Worm (Caenorhabditis elegans) whole organism, late embryonic: ENCODE results near the gene F20D1.3.
A peak's percentile ranks its signal among the peaks of the same experiment; 100 is the strongest.

Experiments used
- C08G9.2 ChIP-seq: sonication (generic microtip); optimal IDR thresholded peaks from 2 replicates; lab custom pipeline; 2016; ENCODE audit warnings: mild to moderate bottlenecking, missing genetic modification characterization, moderate library complexity, missing compliant biosample characterization
- C38D4.7 ChIP-seq: fragments of 200-800 bp; sonication (Bioruptor generic); optimal IDR thresholded peaks from 2 replicates; lab custom pipeline; 2018; ENCODE audit warnings: mild to moderate bottlenecking, missing genetic modification characterization, moderate library complexity, missing compliant biosample characterization
- K02D7.2 ChIP-seq: sonication (generic microtip); optimal IDR thresholded peaks from 2 replicates; lab custom pipeline; 2017; ENCODE audit warnings: mild to moderate bottlenecking, missing genetic modification characterization, missing compliant biosample characterization
- T23F11.4 ChIP-seq: fragments of 200-800 bp; sonication (Bioruptor generic); optimal IDR thresholded peaks from 2 replicates; lab custom pipeline; 2018; ENCODE audit warnings: mild to moderate bottlenecking, missing genetic modification characterization, missing compliant biosample characterization
- Y22D7AL.16 ChIP-seq: sonication (generic microtip); optimal IDR thresholded peaks from 2 replicates; lab custom pipeline; 2016; ENCODE audit warnings: missing genetic modification characterization, missing compliant biosample characterization
- ahr-1 ChIP-seq: sonication (generic microtip); optimal IDR thresholded peaks from 2 replicates; lab custom pipeline; 2016; ENCODE audit warnings: missing genetic modification characterization, missing compliant biosample characterization
- ama-1 ChIP-seq: fragments of 150-350 bp; optimal IDR thresholded peaks from 2 replicates; lab custom pipeline; 2014
- ceh-18 ChIP-seq: sonication (generic microtip); optimal IDR thresholded peaks from 2 replicates; lab custom pipeline; 2016; ENCODE audit warnings: missing genetic modification characterization, missing compliant biosample characterization
- ceh-19 ChIP-seq: fragments of 200-800 bp; sonication (Bioruptor generic); optimal IDR thresholded peaks from 2 replicates; lab custom pipeline; 2018; ENCODE audit warnings: mild to moderate bottlenecking, missing genetic modification characterization, missing compliant biosample characterization
- ceh-2 ChIP-seq: sonication (generic microtip); optimal IDR thresholded peaks from 2 replicates; lab custom pipeline; 2016; ENCODE audit warnings: missing genotype, missing genetic modification characterization, missing compliant biosample characterization
- ceh-22 ChIP-seq: sonication (generic microtip); optimal IDR thresholded peaks from 2 replicates; lab custom pipeline; 2017; ENCODE audit warnings: missing biosample characterization, missing genetic modification characterization
- ceh-30 ChIP-seq: fragments of 150-350 bp; optimal IDR thresholded peaks from 2 replicates; lab custom pipeline; 2014; ENCODE audit warnings: missing biosample characterization, missing genetic modification characterization
- ceh-31 ChIP-seq: sonication (generic microtip); optimal IDR thresholded peaks from 2 replicates; lab custom pipeline; 2016; ENCODE audit warnings: missing genetic modification characterization, missing compliant biosample characterization
- ceh-45 ChIP-seq: fragments of 200-800 bp; sonication (Bioruptor generic); IDR thresholded peaks from 2 replicates; pipeline ENCODE4 v1.3.6; 2022; ENCODE audit warnings: missing genetic modification reagents, missing genetic modification characterization, missing compliant biosample characterization
- ceh-48 ChIP-seq: sonication (generic microtip); optimal IDR thresholded peaks from 2 replicates; lab custom pipeline; 2016; ENCODE audit warnings: missing genetic modification characterization, inconsistent platforms, missing compliant biosample characterization
- ceh-9 ChIP-seq: sonication (generic microtip); optimal IDR thresholded peaks from 2 replicates; lab custom pipeline; 2016; ENCODE audit warnings: mild to moderate bottlenecking, missing genetic modification characterization, inconsistent platforms, missing compliant biosample characterization
- dmd-4 ChIP-seq: sonication (generic microtip); optimal IDR thresholded peaks from 2 replicates; lab custom pipeline; 2016; ENCODE audit warnings: borderline replicate concordance, missing genetic modification characterization, missing compliant biosample characterization
- dve-1 ChIP-seq: sonication (generic microtip); optimal IDR thresholded peaks from 2 replicates; lab custom pipeline; 2017; ENCODE audit warnings: antibody characterized with exemption, mild to moderate bottlenecking, missing genetic modification characterization, missing compliant biosample characterization
- elt-2 ChIP-seq: sonication (generic microtip); optimal IDR thresholded peaks from 2 replicates; lab custom pipeline; 2016; ENCODE audit warnings: missing genetic modification reagents, missing genetic modification characterization, missing compliant biosample characterization
- ets-4 ChIP-seq: sonication (generic microtip); optimal IDR thresholded peaks from 2 replicates; lab custom pipeline; 2016; ENCODE audit warnings: missing genetic modification characterization, missing compliant biosample characterization
- eyg-1 ChIP-seq: sonication (generic microtip); optimal IDR thresholded peaks from 2 replicates; lab custom pipeline; 2016; ENCODE audit warnings: missing genotype, missing genetic modification characterization, missing compliant biosample characterization
- fax-1 ChIP-seq: sonication (generic microtip); optimal IDR thresholded peaks from 2 replicates; lab custom pipeline; 2016; ENCODE audit warnings: missing genotype, missing genetic modification characterization, missing compliant biosample characterization
- fkh-10 ChIP-seq: fragments of 150-350 bp; optimal IDR thresholded peaks from 2 replicates; lab custom pipeline; 2014; ENCODE audit warnings: missing biosample characterization, missing genetic modification reagents, missing genetic modification characterization
- gmeb-2 ChIP-seq: sonication (generic microtip); optimal IDR thresholded peaks from 2 replicates; lab custom pipeline; 2016; ENCODE audit warnings: missing genetic modification characterization, inconsistent platforms, missing compliant biosample characterization
- hlh-13 ChIP-seq: fragments of 200-800 bp; sonication (Bioruptor generic); optimal IDR thresholded peaks from 2 replicates; lab custom pipeline; 2018; ENCODE audit warnings: mild to moderate bottlenecking, missing genetic modification characterization, missing compliant biosample characterization
- hlh-15 ChIP-seq: sonication (generic microtip); optimal IDR thresholded peaks from 2 replicates; lab custom pipeline; 2016; ENCODE audit warnings: missing genetic modification characterization, missing compliant biosample characterization
- hlh-30 ChIP-seq: sonication (generic microtip); optimal IDR thresholded peaks from 2 replicates; lab custom pipeline; 2017; ENCODE audit warnings: antibody characterized with exemption, missing genetic modification characterization, missing compliant biosample characterization; ENCODE audit not compliant: insufficient read depth
- hlh-6 ChIP-seq: sonication (generic microtip); optimal IDR thresholded peaks from 2 replicates; lab custom pipeline; 2016; ENCODE audit warnings: missing genotype, missing genetic modification characterization, missing compliant biosample characterization
- hlh-8 ChIP-seq: sonication (generic microtip); optimal IDR thresholded peaks from 2 replicates; lab custom pipeline; 2016; ENCODE audit warnings: missing genotype, missing genetic modification characterization, missing compliant biosample characterization
- madf-2 ChIP-seq: sonication (generic microtip); optimal IDR thresholded peaks from 2 replicates; lab custom pipeline; 2017; ENCODE audit warnings: missing genetic modification characterization, missing compliant biosample characterization
- mec-3 ChIP-seq: sonication (generic microtip); optimal IDR thresholded peaks from 2 replicates; lab custom pipeline; 2016; ENCODE audit warnings: borderline replicate concordance, missing genetic modification characterization, missing compliant biosample characterization
- nfya-1 ChIP-seq: sonication (generic microtip); optimal IDR thresholded peaks from 2 replicates; lab custom pipeline; 2017; ENCODE audit warnings: missing genetic modification characterization, mild to moderate bottlenecking, missing compliant biosample characterization, antibody characterized with exemption, moderate library complexity
- npax-4 ChIP-seq: sonication (generic microtip); optimal IDR thresholded peaks from 2 replicates; lab custom pipeline; 2016; ENCODE audit warnings: missing genetic modification characterization, missing compliant biosample characterization
- pag-3 ChIP-seq: sonication (generic microtip); optimal IDR thresholded peaks from 2 replicates; lab custom pipeline; 2016; ENCODE audit warnings: missing compliant biosample characterization, missing genetic modification characterization, borderline replicate concordance
- pha-2 ChIP-seq: sonication (generic microtip); optimal IDR thresholded peaks from 2 replicates; lab custom pipeline; 2017; ENCODE audit warnings: mild to moderate bottlenecking, missing genetic modification characterization, missing compliant biosample characterization
- pha-4 ChIP-seq: fragments of 150-350 bp; optimal IDR thresholded peaks from 2 replicates; lab custom pipeline; 2018; ENCODE audit warnings: missing biosample characterization, missing genetic modification reagents, missing genetic modification characterization
- pqm-1 ChIP-seq: sonication (generic microtip); optimal IDR thresholded peaks from 2 replicates; lab custom pipeline; 2016; ENCODE audit warnings: missing genetic modification characterization, missing compliant biosample characterization
- pros-1 ChIP-seq: fragments of 150-350 bp; optimal IDR thresholded peaks from 2 replicates; lab custom pipeline; 2014; ENCODE audit warnings: missing biosample characterization, missing genetic modification reagents, missing genetic modification characterization
- ref-2 ChIP-seq: sonication (generic microtip); optimal IDR thresholded peaks from 2 replicates; lab custom pipeline; 2016; ENCODE audit warnings: missing genetic modification characterization, missing compliant biosample characterization
- sdc-2 ChIP-seq: sonication (generic microtip); optimal IDR thresholded peaks from 2 replicates; lab custom pipeline; 2016; ENCODE audit warnings: missing genotype, missing genetic modification characterization, missing compliant biosample characterization
- sox-2 ChIP-seq: fragments of 200-800 bp; sonication (Bioruptor generic); IDR thresholded peaks from 2 replicates; pipeline ENCODE4 v1.3.6; 2022; ENCODE audit warnings: missing genetic modification reagents, missing genetic modification characterization, missing compliant biosample characterization
- sox-4 ChIP-seq: sonication (generic microtip); optimal IDR thresholded peaks from 2 replicates; lab custom pipeline; 2017; ENCODE audit warnings: mild to moderate bottlenecking, missing genetic modification characterization, inconsistent platforms, missing compliant biosample characterization
- syd-9 ChIP-seq: sonication (generic microtip); optimal IDR thresholded peaks from 2 replicates; lab custom pipeline; 2016; ENCODE audit warnings: mild to moderate bottlenecking, missing genetic modification characterization, moderate library complexity, missing compliant biosample characterization
- tbx-2 ChIP-seq: sonication (generic microtip); optimal IDR thresholded peaks from 2 replicates; lab custom pipeline; 2016; ENCODE audit warnings: missing genetic modification characterization, missing compliant biosample characterization
- ttx-3 ChIP-seq: sonication (generic microtip); optimal IDR thresholded peaks from 2 replicates; lab custom pipeline; 2016; ENCODE audit warnings: missing genetic modification reagents, missing genetic modification characterization, missing compliant biosample characterization
- unc-3 ChIP-seq, 2 experiments: fragments of 200-800 bp in 1 of 2; sonication (Bioruptor generic) in 1 of 2; sonication (generic microtip) in 1 of 2; conservative IDR thresholded peaks in 1 of 2; optimal IDR thresholded peaks in 1 of 2; 2 replicates each; pipeline versions ENCODE4 v1.3.6 to Lab custom; 2016 to 2022; ENCODE audit warnings: missing compliant biosample characterization in 2 of 2, missing genetic modification characterization in 2 of 2, missing genetic modification reagents in 1 of 2
- unc-42 ChIP-seq: sonication (generic microtip); optimal IDR thresholded peaks from 2 replicates; lab custom pipeline; 2016; ENCODE audit warnings: missing genotype, missing genetic modification characterization, missing compliant biosample characterization
- unc-55 ChIP-seq: sonication (generic microtip); optimal IDR thresholded peaks from 2 replicates; lab custom pipeline; 2017; ENCODE audit warnings: missing biosample characterization, missing genetic modification reagents, missing genetic modification characterization
- zip-5 ChIP-seq: sonication (generic microtip); optimal IDR thresholded peaks from 2 replicates; lab custom pipeline; 2016; ENCODE audit warnings: missing genetic modification characterization, missing compliant biosample characterization
- ztf-16 ChIP-seq: sonication (generic microtip); optimal IDR thresholded peaks from 2 replicates; lab custom pipeline; 2017; ENCODE audit warnings: missing genetic modification characterization, missing compliant biosample characterization

Gene F20D1.3

DNA sequence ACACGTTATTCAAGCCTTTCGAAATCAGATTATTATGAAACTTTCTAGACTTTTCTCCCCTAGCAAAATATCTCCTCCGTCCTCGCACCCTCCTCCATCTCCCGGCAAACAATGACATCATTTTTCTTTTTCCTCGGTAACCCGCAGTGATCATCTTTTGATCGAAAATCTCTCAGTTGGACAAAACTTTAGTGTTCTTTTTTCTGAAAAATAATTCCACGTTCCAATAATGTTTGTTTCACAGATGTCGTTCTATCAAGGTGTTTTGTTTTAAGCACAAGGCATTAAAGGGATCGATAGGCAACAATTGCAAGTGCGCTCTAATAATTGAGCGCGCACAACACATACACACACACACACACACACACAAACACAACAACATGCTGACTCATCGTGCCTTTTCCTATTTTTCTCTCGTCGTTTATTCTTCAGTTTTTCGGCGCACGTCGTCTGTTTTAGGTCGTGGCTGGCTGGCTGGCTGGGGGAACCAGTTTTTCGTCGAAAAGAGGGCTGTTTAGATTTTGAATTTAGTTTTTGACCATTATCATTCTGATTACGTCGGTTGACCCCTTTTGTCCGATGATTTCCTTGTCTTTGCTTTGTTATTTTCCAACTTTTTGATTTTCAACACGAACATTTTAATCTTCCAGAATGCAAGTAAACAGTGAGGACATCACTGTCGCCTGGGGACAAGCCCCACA lies at the start of gene F20D1.3:
TSS of gene F20D1.3 (plus strand) at position 651 of the 701 bp plus-strand sequence.
- peak; percentile 25 for TF ChIP-seq nfya-1 (tag; lab: Kevin White, UChicago)
- TF ChIP-seq fkh-10 (GFP tag; lab: Kevin White, UChicago): no peak
- TF ChIP-seq ceh-19 (GFP tag; lab: Kevin White, UChicago): no peak
- no peak for TF ChIP-seq ama-1 (lab: Kevin White, UChicago)
- TF ChIP-seq hlh-30 (tag; lab: Kevin White, UChicago): no peak
- TF ChIP-seq syd-9 (tag; lab: Kevin White, UChicago): no peak
- no peak for TF ChIP-seq sox-4 (tag; lab: Kevin White, UChicago)
- TF ChIP-seq Y22D7AL.16 (tag; lab: Kevin White, UChicago): no peak
- peak; percentile 84 for TF ChIP-seq unc-42 (tag; lab: Kevin White, UChicago)
- TF ChIP-seq C38D4.7 (GFP tag; lab: Kevin White, UChicago): no peak
- TF ChIP-seq ceh-2 (tag; lab: Kevin White, UChicago): no peak
- TF ChIP-seq pqm-1: no peak
- TF ChIP-seq hlh-6 (tag; lab: Kevin White, UChicago): no peak
- TF ChIP-seq mec-3 (tag; lab: Kevin White, UChicago): no peak
- no peak for TF ChIP-seq pros-1
- TF ChIP-seq unc-55 (GFP tag; lab: Kevin White, UChicago): peak; percentile 61
- TF ChIP-seq ets-4 (tag; lab: Kevin White, UChicago): no peak
- TF ChIP-seq dmd-4: no peak
- TF ChIP-seq eyg-1: no peak
- peak; percentile 18 for TF ChIP-seq dve-1 (tag; lab: Kevin White, UChicago)
- no peak for TF ChIP-seq C08G9.2 (tag; lab: Kevin White, UChicago)
- TF ChIP-seq tbx-2 (tag; lab: Kevin White, UChicago): peak; percentile 53
- no peak for TF ChIP-seq madf-2 (tag; lab: Kevin White, UChicago)
- no peak for TF ChIP-seq pha-4
- peak; percentile 53 for TF ChIP-seq ceh-18 (tag; lab: Kevin White, UChicago)
- TF ChIP-seq fax-1 (tag; lab: Kevin White, UChicago): no peak
- no peak for TF ChIP-seq hlh-15
- TF ChIP-seq hlh-8 (tag; lab: Kevin White, UChicago): no peak
- TF ChIP-seq ceh-48 (tag; lab: Kevin White, UChicago): peak; percentile 50
- TF ChIP-seq ref-2 (tag; lab: Kevin White, UChicago): peak; percentile 67
- TF ChIP-seq unc-3 (GFP tag; conservative IDR thresholded peaks at IDR 0.05; lab: Robert Waterston, UW): no peak
- no peak for TF ChIP-seq unc-3 (tag; optimal IDR thresholded peaks at IDR 0.05; lab: Kevin White, UChicago)
- peak; percentile 71 for TF ChIP-seq ceh-31 (tag; lab: Kevin White, UChicago)
- no peak for TF ChIP-seq T23F11.4 (GFP tag; lab: Kevin White, UChicago)
- no peak for TF ChIP-seq zip-5 (tag; lab: Kevin White, UChicago)
- no peak for TF ChIP-seq pag-3
- no peak for TF ChIP-seq K02D7.2
- TF ChIP-seq elt-2 (tag; lab: Kevin White, UChicago): no peak
- TF ChIP-seq gmeb-2 (tag; lab: Kevin White, UChicago): no peak
- no peak for TF ChIP-seq ttx-3 (tag; lab: Kevin White, UChicago)
- TF ChIP-seq ceh-45 (GFP tag; lab: Robert Waterston, UW): no peak
- no peak for TF ChIP-seq npax-4 (tag; lab: Kevin White, UChicago)
- no peak for TF ChIP-seq sdc-2 (tag; lab: Kevin White, UChicago)
- no peak for TF ChIP-seq ztf-16 (tag; lab: Kevin White, UChicago)
- no peak for TF ChIP-seq ceh-9
- TF ChIP-seq hlh-13 (GFP tag; lab: Kevin White, UChicago): peak; percentile 28
- TF ChIP-seq ahr-1 (tag; lab: Kevin White, UChicago): no peak
- no peak for TF ChIP-seq ceh-22
- TF ChIP-seq ceh-30: no peak
- TF ChIP-seq pha-2 (tag; lab: Kevin White, UChicago): no peak
- TF ChIP-seq sox-2 (GFP tag; lab: Robert Waterston, UW): no peak
- TF ChIP-seq, all 69 proteins: peak for 10
